Worm (Caenorhabditis elegans) whole organism, L2 larva: ENCODE results near the gene F49C5.12.
"Not testable (repeated sequence)": the region's sequence is repeated elsewhere in the genome, so short reads cannot be mapped to it uniquely, and the experiment has no call there.

ENCODE experiments used
- lin-13 ChIP-seq: fragments of 150-350 bp; optimal IDR thresholded peaks from 2 replicates; lab custom pipeline; 2014; ENCODE audit warnings: missing biosample characterization, missing genetic modification reagents, missing genetic modification characterization
- mdl-1 ChIP-seq, 2 experiments: fragments of 150-350 bp in 1 of 2; sonication (generic microtip) in 1 of 2; optimal IDR thresholded peaks; 2 replicates each; lab custom pipeline; 2017; ENCODE audit warnings: missing biosample characterization in 2 of 2, missing genetic modification characterization in 2 of 2
- nhr-10 ChIP-seq: sonication (generic microtip); optimal IDR thresholded peaks from 2 replicates; lab custom pipeline; 2017; ENCODE audit warnings: missing biosample characterization, missing genetic modification characterization
- nhr-11 ChIP-seq: fragments of 150-350 bp; optimal IDR thresholded peaks from 2 replicates; lab custom pipeline; 2014; ENCODE audit warnings: missing biosample characterization, missing genetic modification characterization
- nhr-77 ChIP-seq: fragments of 150-350 bp; optimal IDR thresholded peaks from 2 replicates; lab custom pipeline; 2014; ENCODE audit warnings: missing biosample characterization, missing genetic modification characterization
- zag-1 ChIP-seq: fragments of 150-350 bp; optimal IDR thresholded peaks from 2 replicates; lab custom pipeline; 2014; ENCODE audit warnings: missing biosample characterization, missing genetic modification characterization

DNA sequence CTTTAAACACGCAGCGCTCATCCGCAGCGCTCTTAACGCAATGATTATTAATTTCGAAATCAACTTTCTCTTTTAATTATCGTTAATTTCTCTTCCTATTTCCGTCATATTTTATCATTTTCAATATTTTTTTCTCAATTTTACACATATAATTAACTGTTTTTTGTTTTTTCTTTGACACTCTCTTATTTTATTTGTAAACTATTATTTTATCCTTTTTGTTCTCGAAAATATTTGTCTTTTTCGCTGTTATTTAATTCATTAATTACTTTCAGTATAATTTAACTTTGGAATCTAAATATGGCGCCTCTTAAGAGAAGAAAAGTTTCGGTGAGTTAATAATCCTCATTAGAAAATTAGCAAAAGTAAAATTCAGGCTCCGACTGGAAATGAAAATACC is 23.9 kb downstream of the F49C5.12 start, which contains the start of gene F49C5.3:
- not testable (repeated sequence) for TF ChIP-seq nhr-10 (tag; lab: Kevin White, UChicago); nhr-11 (tag; lab: Kevin White, UChicago); nhr-77 (tag; lab: Kevin White, UChicago); mdl-1 (tag; optimal IDR thresholded peaks at IDR 0.05; lab: Kevin White, UChicago); zag-1 (tag; lab: Kevin White, UChicago); lin-13
